Worm (Caenorhabditis elegans) whole organism, L1 larva: ENCODE measurements around the gene F21C10.4.

ENCODE experiments used
- C04F5.9 ChIP-seq: sonication (generic microtip); optimal IDR thresholded peaks from 2 replicates; lab custom pipeline; 2016; ENCODE audit warnings: missing genetic modification characterization, missing compliant biosample characterization
- C16A3.4 ChIP-seq: fragments of 150-350 bp; optimal IDR thresholded peaks from 2 replicates; lab custom pipeline; 2014; ENCODE audit warnings: missing biosample characterization, missing genetic modification characterization
- ama-1 ChIP-seq: fragments of 150-350 bp; optimal IDR thresholded peaks from 2 replicates; lab custom pipeline; 2014
- blmp-1 ChIP-seq: fragments of 150-350 bp; optimal IDR thresholded peaks from 2 replicates; lab custom pipeline; 2014; ENCODE audit warnings: missing biosample characterization, missing genetic modification characterization
- ceh-63 ChIP-seq: fragments of 200-800 bp; sonication (Bioruptor generic); optimal IDR thresholded peaks from 2 replicates; lab custom pipeline; 2018; ENCODE audit warnings: mild to moderate bottlenecking, missing genetic modification characterization, missing compliant biosample characterization
- ceh-8 ChIP-seq: fragments of 200-800 bp; sonication (Bioruptor generic); optimal IDR thresholded peaks from 2 replicates; lab custom pipeline; 2018; ENCODE audit warnings: mild to moderate bottlenecking, missing genetic modification characterization, moderate library complexity, missing compliant biosample characterization
- ceh-88 ChIP-seq: fragments of 200-800 bp; sonication (Bioruptor generic); IDR thresholded peaks from 2 replicates; pipeline ENCODE4 v1.3.6; 2022; ENCODE audit warnings: missing genetic modification characterization, missing compliant biosample characterization
- dsc-1 ChIP-seq: sonication (generic microtip); optimal IDR thresholded peaks from 2 replicates; lab custom pipeline; 2016; ENCODE audit warnings: mild to moderate bottlenecking, missing genetic modification characterization, missing compliant biosample characterization
- efl-1 ChIP-seq, 4 experiments: fragments of 150-350 bp; optimal IDR thresholded peaks in 3 of 4; peaks in 1 of 4; 1 replicate in 1 of 4; 2 replicates in 3 of 4; lab custom pipeline; 2014; ENCODE audit warnings: missing biosample characterization in 2 of 4, missing genetic modification characterization in 2 of 4, missing genetic modification reagents in 2 of 4
- efl-3 ChIP-seq: fragments of 200-800 bp; sonication (Bioruptor generic); optimal IDR thresholded peaks from 2 replicates; lab custom pipeline; 2018; ENCODE audit warnings: mild to moderate bottlenecking, missing genetic modification characterization, missing compliant biosample characterization
- elt-2 ChIP-seq: sonication (generic microtip); optimal IDR thresholded peaks from 2 replicates; lab custom pipeline; 2016; ENCODE audit warnings: missing genetic modification characterization, mild to moderate bottlenecking, inconsistent platforms, missing compliant biosample characterization, missing genetic modification reagents
- elt-3 ChIP-seq, 6 experiments: fragments of 150-350 bp in 1 of 6; sonication (generic microtip); optimal IDR thresholded peaks; 2 replicates each; lab custom pipeline; 2017 to 2018; ENCODE audit warnings: missing biosample characterization in 6 of 6, missing genetic modification characterization in 6 of 6, inconsistent platforms in 1 of 6
- fkh-4 ChIP-seq: sonication (generic microtip); optimal IDR thresholded peaks from 2 replicates; lab custom pipeline; 2016; ENCODE audit warnings: missing compliant biosample characterization, missing genetic modification characterization, borderline replicate concordance
- fkh-8 ChIP-seq: sonication (generic microtip); optimal IDR thresholded peaks from 2 replicates; lab custom pipeline; 2016; ENCODE audit warnings: mild to moderate bottlenecking, missing genetic modification characterization, missing compliant biosample characterization
- fos-1 ChIP-seq: fragments of 150-350 bp; optimal IDR thresholded peaks from 2 replicates; lab custom pipeline; 2014; ENCODE audit warnings: missing biosample characterization, missing genetic modification characterization
- hpl-2 ChIP-seq: fragments of 150-350 bp; optimal IDR thresholded peaks from 2 replicates; lab custom pipeline; 2014; ENCODE audit warnings: missing biosample characterization, missing genetic modification reagents, missing genetic modification characterization
- lin-13 ChIP-seq: fragments of 150-350 bp; optimal IDR thresholded peaks from 2 replicates; lab custom pipeline; 2014; ENCODE audit warnings: missing biosample characterization, missing genetic modification reagents, missing genetic modification characterization
- lin-14 ChIP-seq: fragments of 200-800 bp; sonication (Bioruptor generic); optimal IDR thresholded peaks from 2 replicates; lab custom pipeline; 2018; ENCODE audit warnings: mild to moderate bottlenecking, missing genetic modification characterization, moderate library complexity, missing compliant biosample characterization
- lin-15B ChIP-seq: fragments of 150-350 bp; sonication (generic microtip); optimal IDR thresholded peaks from 3 replicates; lab custom pipeline; 2014; ENCODE audit warnings: missing biosample characterization, missing genetic modification characterization
- lir-3 ChIP-seq: sonication (generic microtip); optimal IDR thresholded peaks from 2 replicates; lab custom pipeline; 2016; ENCODE audit warnings: mild to moderate bottlenecking, missing genetic modification characterization, moderate library complexity, missing compliant biosample characterization; ENCODE audit not compliant: poor library complexity
- lsy-2 ChIP-seq, 2 experiments: fragments of 150-350 bp; optimal IDR thresholded peaks; 2 replicates each; lab custom pipeline; 2014; ENCODE audit warnings: missing biosample characterization in 2 of 2, missing genetic modification characterization in 2 of 2
- mab-9 ChIP-seq: fragments of 200-800 bp; sonication (Bioruptor generic); IDR thresholded peaks from 2 replicates; pipeline ENCODE4 v1.3.6; 2022; ENCODE audit warnings: missing genetic modification reagents, missing genetic modification characterization, missing compliant biosample characterization
- mef-2 ChIP-seq: fragments of 150-350 bp; optimal IDR thresholded peaks from 2 replicates; lab custom pipeline; 2014; ENCODE audit warnings: missing biosample characterization, missing genetic modification characterization
- mep-1 ChIP-seq: fragments of 150-350 bp; optimal IDR thresholded peaks from 2 replicates; lab custom pipeline; 2014; ENCODE audit warnings: missing biosample characterization, missing genetic modification characterization
- nhr-19 ChIP-seq: fragments of 200-800 bp; sonication (Bioruptor generic); conservative IDR thresholded peaks from 2 replicates; pipeline ENCODE4 v1.3.6; 2022; ENCODE audit warnings: missing genetic modification characterization, missing compliant biosample characterization
- nhr-20 ChIP-seq: sonication (generic microtip); optimal IDR thresholded peaks from 2 replicates; lab custom pipeline; 2016; ENCODE audit warnings: mild to moderate bottlenecking, missing genetic modification characterization, missing compliant biosample characterization
- nhr-28 ChIP-seq: fragments of 150-350 bp; optimal IDR thresholded peaks from 2 replicates; lab custom pipeline; 2014; ENCODE audit warnings: missing biosample characterization, missing genetic modification characterization
- nhr-47 ChIP-seq: sonication (generic microtip); optimal IDR thresholded peaks from 2 replicates; lab custom pipeline; 2016; ENCODE audit warnings: mild to moderate bottlenecking, missing genetic modification characterization, moderate library complexity, missing compliant biosample characterization
- nhr-71 ChIP-seq: sonication (generic microtip); optimal IDR thresholded peaks from 2 replicates; lab custom pipeline; 2016; ENCODE audit warnings: mild to moderate bottlenecking, missing genetic modification characterization, moderate library complexity, missing compliant biosample characterization
- nhr-77 ChIP-seq: fragments of 150-350 bp; optimal IDR thresholded peaks from 2 replicates; lab custom pipeline; 2014; ENCODE audit warnings: missing biosample characterization, missing genetic modification characterization
- nhr-84 ChIP-seq: sonication (generic microtip); optimal IDR thresholded peaks from 2 replicates; lab custom pipeline; 2017; ENCODE audit warnings: missing biosample characterization, missing genetic modification characterization
- nhr-85 ChIP-seq: sonication (generic microtip); peaks from one replicate; lab custom pipeline; 2016; ENCODE audit warnings: missing genetic modification characterization, inconsistent platforms, missing compliant biosample characterization
- pag-3 ChIP-seq: sonication (generic microtip); optimal IDR thresholded peaks from 2 replicates; lab custom pipeline; 2017; ENCODE audit warnings: missing genetic modification characterization, mild to moderate bottlenecking, missing compliant biosample characterization, antibody characterized with exemption, borderline replicate concordance; ENCODE audit not compliant: insufficient read depth
- pqm-1 ChIP-seq: sonication (generic microtip); optimal IDR thresholded peaks from 3 replicates; lab custom pipeline; 2017; ENCODE audit warnings: missing biosample characterization, missing genetic modification characterization
- skn-1 ChIP-seq: fragments of 150-350 bp; optimal IDR thresholded peaks from 2 replicates; lab custom pipeline; 2014; ENCODE audit warnings: missing biosample characterization, missing genetic modification characterization
- snpc-4 ChIP-seq: fragments of 150-350 bp; optimal IDR thresholded peaks from 2 replicates; lab custom pipeline; 2014; ENCODE audit warnings: missing biosample characterization, missing genetic modification characterization
- sox-4 ChIP-seq: sonication (generic microtip); optimal IDR thresholded peaks from 2 replicates; lab custom pipeline; 2016; ENCODE audit warnings: missing genetic modification characterization, missing compliant biosample characterization
- sptf-1 ChIP-seq: fragments of 150-350 bp; optimal IDR thresholded peaks from 2 replicates; lab custom pipeline; 2014; ENCODE audit warnings: missing biosample characterization, missing genetic modification characterization
- sup-37 ChIP-seq: fragments of 200-800 bp; sonication (Bioruptor generic); optimal IDR thresholded peaks from 2 replicates; lab custom pipeline; 2018; ENCODE audit warnings: mild to moderate bottlenecking, missing genetic modification characterization, missing compliant biosample characterization
- swsn-7 ChIP-seq: sonication (generic microtip); optimal IDR thresholded peaks from 2 replicates; lab custom pipeline; 2016; ENCODE audit warnings: missing genetic modification characterization, missing compliant biosample characterization
- unc-130 ChIP-seq: fragments of 150-350 bp; optimal IDR thresholded peaks from 2 replicates; lab custom pipeline; 2017; ENCODE audit warnings: missing biosample characterization, missing genetic modification characterization, inconsistent platforms
- unc-86 ChIP-seq: sonication (generic microtip); optimal IDR thresholded peaks from 2 replicates; lab custom pipeline; 2016; ENCODE audit warnings: missing genetic modification characterization, missing compliant biosample characterization
- unc-98 ChIP-seq: fragments of 200-800 bp; sonication (Bioruptor generic); IDR thresholded peaks from 2 replicates; pipeline ENCODE4 v1.3.6; 2022; ENCODE audit warnings: missing genetic modification characterization, missing compliant biosample characterization
- vab-15 ChIP-seq: sonication (generic microtip); optimal IDR thresholded peaks from 2 replicates; lab custom pipeline; 2017; ENCODE audit warnings: missing genotype, mild to moderate bottlenecking, missing genetic modification characterization, missing compliant biosample characterization
- xbp-1 ChIP-seq: sonication (generic microtip); optimal IDR thresholded peaks from 2 replicates; lab custom pipeline; 2016; ENCODE audit warnings: missing genetic modification characterization, missing compliant biosample characterization
- ztf-11 ChIP-seq, 2 experiments: sonication (generic microtip); optimal IDR thresholded peaks; 2 replicates each; lab custom pipeline; 2016 to 2017; ENCODE audit warnings: missing genetic modification characterization in 2 of 2, missing biosample characterization in 1 of 2, missing compliant biosample characterization in 1 of 2

F21C10.4 gene

DNA sequence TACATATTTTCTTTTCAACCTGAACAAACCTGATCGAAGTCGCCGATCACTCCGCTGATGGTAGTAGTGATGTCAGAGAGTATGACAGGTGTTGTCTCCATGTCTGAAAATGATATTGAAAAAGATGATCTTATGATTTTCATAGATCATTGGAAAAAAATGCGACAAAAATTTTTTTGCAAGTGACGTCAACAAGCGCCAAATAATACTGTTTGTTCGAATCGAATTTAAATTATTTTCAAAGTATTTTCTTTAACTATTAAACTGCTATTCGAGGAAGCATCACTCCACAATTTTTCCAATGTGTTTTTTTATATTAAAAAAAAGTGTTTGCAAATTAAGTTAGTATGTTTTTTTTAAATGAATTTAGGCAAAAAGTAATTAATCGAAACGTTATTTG lies 11.2 kb downstream of the F21C10.4 start, which contains the start of gene pitr-2:
pitr-2 (minus strand) TSS at position 101 of the 400 bp plus-strand sequence.
- no peak for TF ChIP-seq ceh-88
- TF ChIP-seq nhr-28 (tag; lab: Kevin White, UChicago): no peak
- no peak for TF ChIP-seq nhr-19 (GFP tag; lab: Robert Waterston, UW)
- no peak for TF ChIP-seq nhr-85 (tag; lab: Kevin White, UChicago)
- TF ChIP-seq nhr-47 (tag; lab: Kevin White, UChicago): no peak
- no peak for TF ChIP-seq unc-98 (GFP tag; lab: Robert Waterston, UW)
- no peak for TF ChIP-seq hpl-2 (GFP tag; lab: Kevin White, UChicago)
- TF ChIP-seq ceh-63 (GFP tag; lab: Kevin White, UChicago): no peak
- no peak for TF ChIP-seq C16A3.4
- TF ChIP-seq pag-3 (tag; lab: Kevin White, UChicago): no peak
- TF ChIP-seq nhr-84 (tag; lab: Kevin White, UChicago): no peak
- no peak for TF ChIP-seq efl-3 (GFP tag; lab: Kevin White, UChicago)
- TF ChIP-seq ztf-11 (tag; optimal IDR thresholded peaks at IDR 0.05; lab: Kevin White, UChicago): no peak
- TF ChIP-seq mef-2 (tag; lab: Kevin White, UChicago): no peak

DNA sequence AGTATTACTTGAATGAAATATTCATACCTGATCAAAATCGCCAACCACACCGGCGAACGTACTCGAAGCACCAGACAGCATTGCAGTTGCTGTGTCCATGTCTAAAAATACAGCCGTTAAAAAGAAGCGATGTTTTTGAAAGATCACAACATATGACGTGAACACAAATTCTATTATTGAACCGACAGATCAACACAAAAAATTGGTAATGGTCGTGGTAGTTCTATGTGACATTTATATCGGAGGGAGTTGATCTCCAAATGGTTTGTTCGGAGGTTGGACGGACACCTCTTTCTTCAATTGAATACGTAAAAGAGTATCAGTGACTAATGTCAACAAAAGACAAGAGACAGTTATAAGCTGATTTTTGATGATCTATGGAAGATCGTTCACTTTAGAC lies 14.9 kb downstream of the F21C10.4 start, which contains the start of gene pitr-3:
pitr-3 (minus strand) TSS at position 101 of the 400 bp plus-strand sequence.
- TF ChIP-seq lir-3 (tag; lab: Kevin White, UChicago) (no peak), lin-15B (tag; lab: Kevin White, UChicago) (no peak), sox-4 (tag; lab: Kevin White, UChicago) (no peak), snpc-4 (tag; lab: Kevin White, UChicago) (no peak), unc-86 (tag; lab: Kevin White, UChicago) (no peak), vab-15 (tag; lab: Kevin White, UChicago) (no peak), fkh-4 (tag; lab: Kevin White, UChicago) (no peak), mef-2 (tag; lab: Kevin White, UChicago) (no peak), ama-1 (lab: Kevin White, UChicago) (no peak), ceh-8 (GFP tag; lab: Kevin White, UChicago) (no peak), fkh-8 (tag; lab: Kevin White, UChicago) (no peak), mep-1 (tag; lab: Kevin White, UChicago) (no peak)

DNA sequence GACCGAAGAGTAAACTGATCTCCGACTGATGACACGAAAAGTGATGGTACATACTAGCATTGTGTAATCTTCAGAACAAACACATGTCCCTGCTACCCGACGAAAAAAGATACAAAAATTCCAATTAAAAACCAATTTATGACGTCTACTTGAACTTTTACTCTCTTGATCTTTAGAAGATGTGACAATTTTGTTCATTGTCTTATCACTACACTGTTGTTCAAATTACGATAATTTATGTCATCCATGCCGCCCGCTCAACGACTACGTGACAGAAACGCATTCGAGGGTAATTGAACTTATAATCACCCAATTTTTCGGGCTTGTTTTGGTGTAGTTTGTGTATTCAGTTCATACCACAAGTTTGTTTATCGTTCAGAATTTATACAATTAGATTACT lies 17.5 kb downstream of the F21C10.4 start:
- TF ChIP-seq lin-14 (GFP tag; lab: Kevin White, UChicago) (peak; percentile 19), mab-9 (GFP tag; lab: Robert Waterston, UW) (no peak), blmp-1 (peak; percentile 60), fos-1 (tag; lab: Kevin White, UChicago) (no peak), lsy-2 (tag; optimal IDR thresholded peaks at IDR 0.05; lab: Kevin White, UChicago) (no peak), nhr-85 (tag; lab: Kevin White, UChicago) (peak; percentile 27), nhr-71 (peak; percentile 14), elt-3 (tag; optimal IDR thresholded peaks at IDR 0.05; lab: Kevin White, UChicago) (peak in 2 of 6 experiments; percentile 15 to 53), nhr-20 (tag; lab: Kevin White, UChicago) (peak; percentile 74), efl-1 (optimal IDR thresholded peaks at IDR 0.05; lab: Kevin White, UChicago) (no peak), efl-1 (GFP tag; optimal IDR thresholded peaks at IDR 0.05 in 1 of 2; lab: Kevin White, UChicago) (peak in 1 of 2 experiments; percentile 73)

DNA sequence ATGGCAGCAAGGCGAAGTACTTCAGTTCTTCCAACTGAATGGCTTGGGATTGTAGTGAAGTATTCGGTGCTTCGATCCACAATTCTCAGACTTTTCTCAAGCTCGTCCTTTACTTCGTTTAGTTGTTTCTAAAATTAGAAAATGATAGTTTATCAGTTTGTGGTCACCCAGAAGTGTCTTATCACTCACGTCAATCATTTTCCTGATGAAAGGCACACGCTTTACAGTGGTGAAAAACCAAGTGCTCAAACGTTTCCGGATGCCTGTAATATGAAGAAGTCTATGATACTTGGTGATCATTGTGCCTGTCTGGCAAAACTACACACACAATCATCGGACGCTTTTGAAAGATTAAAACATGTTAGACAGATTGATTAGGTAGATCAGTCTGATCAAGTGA lies 19.8 kb downstream of the F21C10.4 start:
- TF ChIP-seq fkh-4 (tag; lab: Kevin White, UChicago): no peak
- TF ChIP-seq dsc-1: no peak
- TF ChIP-seq sptf-1 (tag; lab: Kevin White, UChicago): no peak
- TF ChIP-seq xbp-1 (tag; lab: Kevin White, UChicago): no peak
- no peak for TF ChIP-seq unc-86 (tag; lab: Kevin White, UChicago)
- TF ChIP-seq efl-1 (optimal IDR thresholded peaks at IDR 0.05; lab: Kevin White, UChicago): no peak
- TF ChIP-seq efl-1 (GFP tag; optimal IDR thresholded peaks at IDR 0.05 in 1 of 2; lab: Kevin White, UChicago): peak in 1 of 2 experiments; percentile 70
- no peak for TF ChIP-seq skn-1 (tag; lab: Kevin White, UChicago)
- no peak for TF ChIP-seq pqm-1 (tag; lab: Kevin White, UChicago)
- no peak for TF ChIP-seq ama-1 (lab: Kevin White, UChicago)
- no peak for TF ChIP-seq lir-3 (tag; lab: Kevin White, UChicago)
- no peak for TF ChIP-seq nhr-77 (tag; lab: Kevin White, UChicago)
- no peak for TF ChIP-seq ceh-8 (GFP tag; lab: Kevin White, UChicago)
- TF ChIP-seq sup-37 (GFP tag; lab: Kevin White, UChicago): no peak
- peak; percentile 23 for TF ChIP-seq nhr-85 (tag; lab: Kevin White, UChicago)
- TF ChIP-seq lin-13 (GFP tag; lab: Kevin White, UChicago): no peak
- no peak for TF ChIP-seq mep-1 (tag; lab: Kevin White, UChicago)
- no peak for TF ChIP-seq swsn-7 (tag; lab: Kevin White, UChicago)
- no peak for TF ChIP-seq C04F5.9 (tag; lab: Kevin White, UChicago)
- TF ChIP-seq nhr-19 (GFP tag; lab: Robert Waterston, UW): no peak
- peak; percentile 90 for TF ChIP-seq elt-2 (tag; lab: Kevin White, UChicago)
- TF ChIP-seq unc-130: no peak
